Worm (Caenorhabditis elegans): ENCODE results near the gene K02A2.5.

DNA sequence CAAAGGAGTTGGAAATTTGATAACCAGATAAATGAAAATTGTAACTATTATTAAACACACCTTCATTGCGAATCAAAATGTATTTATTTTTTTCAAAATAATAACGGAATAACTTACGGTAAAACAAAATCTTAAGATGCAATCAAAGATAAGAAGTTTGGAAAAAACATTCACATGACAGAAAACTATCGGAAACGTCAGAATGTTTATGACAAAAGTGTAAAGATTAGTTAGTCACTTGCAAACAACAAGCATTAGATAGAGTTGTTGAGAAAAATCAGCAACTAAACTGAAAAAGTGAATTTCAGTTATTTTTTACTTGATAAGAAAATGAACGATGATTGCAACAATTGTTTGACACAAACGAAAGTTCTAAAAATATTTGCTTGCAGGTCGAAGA, 8.3 kb upstream of the K02A2.5 start:
- no peak for TF ChIP-seq him-1 (tag; optimal IDR thresholded peaks at IDR 0.05)
- TF ChIP-seq dao-5 (tag; optimal IDR thresholded peaks at IDR 0.05): no peak

Measured in whole organism, L4/young adult.